Fruit fly (Drosophila melanogaster) whole organism, prepupa: Measurements from ENCODE around the gene CG11726.

Experiments
- CG10631 ChIP-seq: fragments of 200-800 bp; sonication (Bioruptor generic); optimal IDR thresholded peaks from 2 replicates; lab custom pipeline; 2016; ENCODE audit warnings: missing biosample characterization, missing genetic modification characterization
- CG10669 ChIP-seq: fragments of 200-800 bp; sonication (Bioruptor generic); optimal IDR thresholded peaks from 3 replicates; lab custom pipeline; 2018; ENCODE audit warnings: missing biosample characterization, mild to moderate bottlenecking, missing genetic modification characterization, moderate library complexity
- CG11294 ChIP-seq: fragments of 200-800 bp; sonication (Bioruptor generic); IDR thresholded peaks from 2 replicates; pipeline ENCODE4 v1.3.6; 2022; ENCODE audit warnings: missing biosample characterization, missing genetic modification characterization
- CG11762 ChIP-seq: fragments of 200-800 bp; sonication (Bioruptor generic); optimal IDR thresholded peaks from 3 replicates; lab custom pipeline; 2016; ENCODE audit warnings: missing biosample characterization, missing genetic modification characterization; ENCODE audit not compliant: insufficient read depth
- CG11902 ChIP-seq: fragments of 200-800 bp; sonication (Bioruptor generic); optimal IDR thresholded peaks from 3 replicates; lab custom pipeline; 2016; ENCODE audit warnings: missing biosample characterization, missing genetic modification characterization
- CG15336 ChIP-seq: fragments of 200-800 bp; sonication (Bioruptor generic); IDR thresholded peaks from 2 replicates; pipeline ENCODE4 v1.3.6; 2022; ENCODE audit warnings: missing biosample characterization, missing genetic modification characterization
- CG1621 ChIP-seq: fragments of 200-800 bp; sonication (Bioruptor generic); optimal IDR thresholded peaks from 3 replicates; lab custom pipeline; 2018; ENCODE audit warnings: missing biosample characterization, mild to moderate bottlenecking, missing genetic modification characterization
- CG3032 ChIP-seq: fragments of 200-800 bp; optimal IDR thresholded peaks from 2 replicates; lab custom pipeline; 2019; ENCODE audit warnings: missing biosample characterization, mild to moderate bottlenecking, missing genetic modification characterization, moderate library complexity
- CG32006 ChIP-seq: fragments of 200-800 bp; sonication (Bioruptor generic); optimal IDR thresholded peaks from 3 replicates; lab custom pipeline; 2017; ENCODE audit warnings: missing biosample characterization, mild to moderate bottlenecking, missing genetic modification characterization
- CG3919 ChIP-seq: fragments of 200-800 bp; sonication (Bioruptor generic); optimal IDR thresholded peaks from 3 replicates; lab custom pipeline; 2016; ENCODE audit warnings: missing biosample characterization, missing genetic modification characterization
- CG4318 ChIP-seq: fragments of 200-800 bp; sonication (Bioruptor generic); optimal IDR thresholded peaks from 3 replicates; lab custom pipeline; 2017; ENCODE audit warnings: missing biosample characterization, mild to moderate bottlenecking, missing genetic modification characterization
- CG6163 ChIP-seq: fragments of 200-800 bp; sonication (Bioruptor generic); IDR thresholded peaks from 3 replicates; pipeline ENCODE4 v1.3.6; 2022; ENCODE audit warnings: missing biosample characterization, missing genetic modification characterization
- CG6792 ChIP-seq: fragments of 200-800 bp; sonication (Bioruptor generic); optimal IDR thresholded peaks from 3 replicates; lab custom pipeline; 2016; ENCODE audit warnings: missing biosample characterization, missing genetic modification characterization
- CG6808 ChIP-seq: fragments of 200-800 bp; sonication (Bioruptor generic); optimal IDR thresholded peaks from 3 replicates; lab custom pipeline; 2017; ENCODE audit warnings: missing biosample characterization, missing genetic modification characterization, mild to moderate bottlenecking, moderate library complexity, missing genetic modification reagents
- CG6854 ChIP-seq: fragments of 200-800 bp; sonication (Bioruptor generic); optimal IDR thresholded peaks from 2 replicates; lab custom pipeline; 2017; ENCODE audit warnings: missing biosample characterization, mild to moderate bottlenecking, missing genetic modification characterization
- CG8119 ChIP-seq: fragments of 200-800 bp; sonication (Bioruptor generic); IDR thresholded peaks from 3 replicates; pipeline ENCODE4 v1.3.6; 2022; ENCODE audit warnings: missing biosample characterization, missing genetic modification characterization
- CG8319 ChIP-seq: fragments of 200-800 bp; sonication (Bioruptor generic); optimal IDR thresholded peaks from 3 replicates; lab custom pipeline; 2016; ENCODE audit warnings: missing biosample characterization, missing genetic modification characterization
- CG8632 ChIP-seq: fragments of 200-800 bp; sonication (Bioruptor generic); optimal IDR thresholded peaks from 3 replicates; lab custom pipeline; 2016; ENCODE audit warnings: missing biosample characterization, missing genetic modification characterization
- CG9139 ChIP-seq: fragments of 200-800 bp; sonication (Bioruptor generic); optimal IDR thresholded peaks from 3 replicates; lab custom pipeline; 2017; ENCODE audit warnings: missing biosample characterization, mild to moderate bottlenecking, missing genetic modification characterization
- Eip75B ChIP-seq: fragments of 200-800 bp; sonication (Bioruptor generic); optimal IDR thresholded peaks from 3 replicates; lab custom pipeline; 2016; ENCODE audit warnings: missing biosample characterization, missing genetic modification characterization
- Eip78C ChIP-seq: fragments of 200-800 bp; sonication (Bioruptor generic); peaks from one replicate; lab custom pipeline; 2016; ENCODE audit warnings: missing biosample characterization, missing genetic modification characterization
- Eip93F ChIP-seq: fragments of 200-800 bp; sonication (Bioruptor generic); optimal IDR thresholded peaks from 2 replicates; lab custom pipeline; 2016; ENCODE audit warnings: missing biosample characterization, mild to moderate bottlenecking, missing genetic modification characterization
- Ets21C ChIP-seq: fragments of 200-800 bp; sonication (Bioruptor generic); optimal IDR thresholded peaks from 3 replicates; lab custom pipeline; 2016; ENCODE audit warnings: missing biosample characterization, missing genetic modification characterization
- Ets96B ChIP-seq: fragments of 200-800 bp; optimal IDR thresholded peaks from 2 replicates; lab custom pipeline; 2019; ENCODE audit warnings: missing biosample characterization, mild to moderate bottlenecking, missing genetic modification characterization, moderate library complexity
- Gug ChIP-seq: fragments of 200-800 bp; sonication (Bioruptor generic); IDR thresholded peaks from 2 replicates; pipeline ENCODE4 v1.3.6; 2022; ENCODE audit warnings: missing biosample characterization, missing genetic modification characterization
- Hr39 ChIP-seq: fragments of 200-800 bp; sonication (Bioruptor generic); optimal IDR thresholded peaks from 2 replicates; lab custom pipeline; 2016; ENCODE audit warnings: missing biosample characterization, missing genetic modification characterization
- Hr4 ChIP-seq: fragments of 200-800 bp; sonication (Bioruptor generic); optimal IDR thresholded peaks from 3 replicates; lab custom pipeline; 2016; ENCODE audit warnings: missing biosample characterization, missing genetic modification characterization
- Lpt ChIP-seq: fragments of 200-800 bp; sonication (Bioruptor generic); optimal IDR thresholded peaks from 3 replicates; lab custom pipeline; 2016; ENCODE audit warnings: missing biosample characterization, missing genetic modification characterization
- Smox ChIP-seq: fragments of 200-800 bp; sonication (Bioruptor generic); optimal IDR thresholded peaks from 3 replicates; lab custom pipeline; 2016; ENCODE audit warnings: missing biosample characterization, missing genetic modification characterization
- Sox102F ChIP-seq: fragments of 200-800 bp; sonication (Bioruptor generic); optimal IDR thresholded peaks from 2 replicates; lab custom pipeline; 2016; ENCODE audit warnings: missing biosample characterization, mild to moderate bottlenecking, missing genetic modification characterization
- Sox14 ChIP-seq: fragments of 200-800 bp; sonication (Bioruptor generic); optimal IDR thresholded peaks from 3 replicates; lab custom pipeline; 2016; ENCODE audit warnings: missing biosample characterization, missing genetic modification characterization
- acj6 ChIP-seq: fragments of 200-800 bp; sonication (Bioruptor generic); optimal IDR thresholded peaks from 3 replicates; lab custom pipeline; 2016; ENCODE audit warnings: missing biosample characterization, missing genetic modification characterization
- dsx ChIP-seq: fragments of 200-800 bp; optimal IDR thresholded peaks from 3 replicates; lab custom pipeline; 2019; ENCODE audit warnings: missing biosample characterization, mild to moderate bottlenecking, missing genetic modification characterization, moderate library complexity; ENCODE audit not compliant: poor library complexity, severe bottlenecking
- eg ChIP-seq: fragments of 200-800 bp; sonication (Bioruptor generic); IDR thresholded peaks from 3 replicates; pipeline ENCODE4 v1.3.6; 2022; ENCODE audit warnings: missing biosample characterization, missing genetic modification characterization
- esn ChIP-seq: fragments of 200-800 bp; sonication (Bioruptor generic); optimal IDR thresholded peaks from 2 replicates; lab custom pipeline; 2016; ENCODE audit warnings: missing biosample characterization, mild to moderate bottlenecking, missing genetic modification characterization, moderate library complexity
- fd85E ChIP-seq: fragments of 200-800 bp; sonication (Bioruptor generic); optimal IDR thresholded peaks from 3 replicates; lab custom pipeline; 2016; ENCODE audit warnings: missing biosample characterization, missing genetic modification characterization
- fkh ChIP-seq: fragments of 200-800 bp; sonication (Bioruptor generic); optimal IDR thresholded peaks from 3 replicates; lab custom pipeline; 2017; ENCODE audit warnings: missing biosample characterization, mild to moderate bottlenecking, missing genetic modification characterization, moderate library complexity
- lz ChIP-seq: fragments of 200-800 bp; sonication (Bioruptor generic); optimal IDR thresholded peaks from 3 replicates; lab custom pipeline; 2016; ENCODE audit warnings: missing biosample characterization, missing genetic modification characterization
- net ChIP-seq: fragments of 200-800 bp; sonication (Bioruptor generic); optimal IDR thresholded peaks from 3 replicates; lab custom pipeline; 2016; ENCODE audit warnings: missing biosample characterization, missing genetic modification characterization
- pdm3 ChIP-seq: fragments of 200-800 bp; sonication (Bioruptor generic); optimal IDR thresholded peaks from 3 replicates; lab custom pipeline; 2016; ENCODE audit warnings: missing biosample characterization, missing genetic modification characterization
- salr ChIP-seq, 2 experiments: fragments of 200-800 bp; sonication (Bioruptor generic); optimal IDR thresholded peaks; 3 replicates each; lab custom pipeline; 2016 to 2018; ENCODE audit warnings: missing biosample characterization in 2 of 2, missing genetic modification characterization in 2 of 2, mild to moderate bottlenecking in 1 of 2
- svp ChIP-seq: fragments of 200-800 bp; sonication (Bioruptor generic); peaks from one replicate; lab custom pipeline; 2016; ENCODE audit warnings: missing biosample characterization, missing genetic modification characterization
- topi ChIP-seq: fragments of 200-800 bp; sonication (Bioruptor generic); optimal IDR thresholded peaks from 3 replicates; lab custom pipeline; 2016; ENCODE audit warnings: missing biosample characterization, missing genetic modification characterization
- vri ChIP-seq: fragments of 200-800 bp; sonication (Bioruptor generic); optimal IDR thresholded peaks from 3 replicates; lab custom pipeline; 2016; ENCODE audit warnings: missing biosample characterization, mild to moderate bottlenecking, missing genetic modification characterization

Gene CG11726

dm6 chr3L:11379698-11380438 is 14.6 kb upstream of the CG11726 start (continued):
- TF ChIP-seq esn (GFP tag; lab: Kevin White, UChicago) = peak; percentile 89
- TF ChIP-seq CG4318 (GFP tag; lab: Kevin White, UChicago) = peak; percentile 46
- TF ChIP-seq Eip75B (GFP tag; lab: Kevin White, UChicago) = peak; percentile 91
- peak; percentile 80 for TF ChIP-seq CG10631 (GFP tag; lab: Kevin White, UChicago)
- peak; percentile 82 for TF ChIP-seq pdm3 (GFP tag; lab: Kevin White, UChicago)
- peak; percentile 56 for TF ChIP-seq fd85E
- peak; percentile 84 for TF ChIP-seq Ets96B
- peak; percentile 81 for TF ChIP-seq CG6808 (GFP tag; lab: Kevin White, UChicago)
- peak; percentile 59 for TF ChIP-seq CG32006 (GFP tag; lab: Kevin White, UChicago)
- peak; percentile 64 for TF ChIP-seq CG11902 (GFP tag; lab: Kevin White, UChicago)
- peak; percentile 87 for TF ChIP-seq CG1621 (tag; lab: Kevin White, UChicago)
- peak; percentile 94 for TF ChIP-seq Eip78C
- peak; percentile 57 to 73 for TF ChIP-seq salr (GFP tag; optimal IDR thresholded peaks at IDR 0.05; lab: Kevin White, UChicago)
- peak; percentile 82 for TF ChIP-seq CG10669
- peak; percentile 88 for TF ChIP-seq CG6792 (GFP tag; lab: Kevin White, UChicago)
- peak; percentile 65 for TF ChIP-seq CG8319 (GFP tag; lab: Kevin White, UChicago)
- TF ChIP-seq fkh (GFP tag; lab: Kevin White, UChicago) = no peak
- peak; percentile 91 for TF ChIP-seq svp (GFP tag; lab: Kevin White, UChicago)
- TF ChIP-seq Ets21C (GFP tag; lab: Kevin White, UChicago) = peak; percentile 56
- TF ChIP-seq Gug (GFP tag; lab: Robert Waterston, UW) = peak; percentile 56
- TF ChIP-seq Lpt (GFP tag; lab: Kevin White, UChicago) = peak; percentile 65
- peak; percentile 79 for TF ChIP-seq Smox (GFP tag; lab: Kevin White, UChicago)
- peak; percentile 50 for TF ChIP-seq CG11762 (GFP tag; lab: Kevin White, UChicago)
- peak; percentile 83 for TF ChIP-seq net
- TF ChIP-seq CG3919 (GFP tag; lab: Kevin White, UChicago) = peak; percentile 89
- peak; percentile 85 for TF ChIP-seq Sox14 (GFP tag; lab: Kevin White, UChicago)
- peak; percentile 76 for TF ChIP-seq eg
- peak; percentile 84 for TF ChIP-seq CG9139
- TF ChIP-seq Hr4 (GFP tag; lab: Kevin White, UChicago) = peak; percentile 15
- peak; percentile 81 for TF ChIP-seq vri
- TF ChIP-seq CG6163 = peak; percentile 89
- peak; percentile 86 for TF ChIP-seq Sox102F (GFP tag; lab: Kevin White, UChicago)
- TF ChIP-seq CG15336 (GFP tag; lab: Robert Waterston, UW) = peak; percentile 57
- TF ChIP-seq CG3032 (tag; lab: Kevin White, UChicago) = peak; percentile 77
- TF ChIP-seq Hr39 = peak; percentile 82

dm6 chr3L:11380439-11380783 is 14.1 kb upstream of the CG11726 start:
- TF ChIP-seq eg (no peak), topi (GFP tag; lab: Kevin White, UChicago) (no peak), Eip93F (GFP tag; lab: Kevin White, UChicago) (no peak), CG4318 (GFP tag; lab: Kevin White, UChicago) (no peak), Hr4 (GFP tag; lab: Kevin White, UChicago) (no peak), lz (GFP tag; lab: Kevin White, UChicago) (no peak), CG6854 (no peak), acj6 (no peak), CG11762 (GFP tag; lab: Kevin White, UChicago) (no peak), CG8319 (GFP tag; lab: Kevin White, UChicago) (no peak), CG8632 (no peak), CG1621 (tag; lab: Kevin White, UChicago) (no peak), CG6792 (GFP tag; lab: Kevin White, UChicago) (no peak), salr (GFP tag; optimal IDR thresholded peaks at IDR 0.05; lab: Kevin White, UChicago) (no peak), CG11294 (GFP tag; lab: Robert Waterston, UW) (no peak), CG9139 (no peak), Lpt (GFP tag; lab: Kevin White, UChicago) (no peak), CG6163 (no peak), CG8119 (GFP tag; lab: Robert Waterston, UW) (no peak), dsx (no peak)
- TF ChIP-seq, all 60 proteins: peak for 0
